Worm (Caenorhabditis elegans) whole organism, L4/young adult: ENCODE results near the gene F46B6.13.

Experiments
- dao-5 ChIP-seq: sonication (generic microtip); optimal IDR thresholded peaks from 2 replicates; lab custom pipeline; 2016; ENCODE audit warnings: missing genotype, missing genetic modification characterization, moderate library complexity, missing compliant biosample characterization
- him-1 ChIP-seq: sonication (generic microtip); optimal IDR thresholded peaks from 2 replicates; lab custom pipeline; 2016; ENCODE audit warnings: missing genotype, missing genetic modification reagents, missing genetic modification characterization, missing compliant biosample characterization

DNA sequence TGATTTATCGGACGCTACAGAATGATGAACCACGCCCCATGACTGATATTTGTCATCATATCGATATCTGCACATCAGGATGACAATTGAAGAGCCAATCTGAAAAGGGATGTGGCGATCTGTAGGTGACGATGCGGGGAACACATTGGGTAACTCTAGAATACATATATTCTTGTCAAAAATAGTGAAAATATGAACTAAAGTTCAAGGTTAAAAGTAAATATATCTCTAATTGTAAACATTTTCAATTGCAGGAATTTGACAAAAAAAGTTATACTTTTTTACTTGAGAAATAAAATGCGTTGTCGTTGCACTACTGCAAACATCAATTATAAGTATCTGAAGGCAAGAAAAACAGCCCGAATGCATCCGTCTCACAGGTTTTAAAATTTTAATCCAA is 46.1 kb downstream of the F46B6.13 start, which contains the start of gene F58E6.6:
- no peak for TF ChIP-seq him-1 (tag; lab: Kevin White, UChicago)
- TF ChIP-seq dao-5 (tag; lab: Kevin White, UChicago), result no peak
